Worm (Caenorhabditis elegans): Measurements from ENCODE around the gene epg-3.

DNA sequence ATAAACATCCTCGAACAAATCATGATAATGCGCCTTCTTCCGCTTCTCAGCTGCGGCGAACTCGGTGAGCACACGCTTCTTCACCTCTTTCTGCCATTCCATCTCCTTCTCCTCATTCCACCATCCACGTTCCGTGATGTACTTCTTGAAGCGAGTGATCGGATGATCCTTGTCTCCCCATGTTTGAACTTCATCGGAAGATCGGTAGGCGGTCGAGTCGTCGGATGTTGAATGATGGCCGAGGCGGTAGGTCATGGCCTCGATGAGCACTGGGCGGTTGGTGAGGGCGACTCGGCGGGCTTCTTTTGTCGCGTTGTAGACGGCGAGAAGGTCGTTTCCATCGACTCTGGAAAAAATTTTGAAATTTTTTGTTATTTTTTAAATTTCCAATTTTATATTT lies 33.8 kb downstream of the epg-3 start:
- TF ChIP-seq R02D3.7 (tag; optimal IDR thresholded peaks at IDR 0.05) (no peak), ceh-82 (tag; optimal IDR thresholded peaks at IDR 0.05) (no peak), nhr-25 (tag; optimal IDR thresholded peaks at IDR 0.05) (no peak), ama-1 (optimal IDR thresholded peaks at IDR 0.05) (no peak), nhr-12 (tag; optimal IDR thresholded peaks at IDR 0.05) (no peak), egl-27 (tag; optimal IDR thresholded peaks at IDR 0.05) (no peak), nhr-77 (tag; optimal IDR thresholded peaks at IDR 0.05) (no peak)

All from whole organism, L2 larva.